Fruit fly (Drosophila melanogaster): ENCODE results near the gene CG12708.

The CG12708 gene

dm6 chrX:15712409-15712808 is 37.1 kb downstream of the CG12708 start, which contains the start of gene HUWE1 (continued):
- TF ChIP-seq CG2712 (tag; optimal IDR thresholded peaks at IDR 0.05) (peak; percentile 75), cas (GFP tag; IDR thresholded peaks at IDR 0.05) (no peak), NK7.1 (GFP tag; optimal IDR thresholded peaks at IDR 0.05) (no peak), CG2120 (GFP tag; optimal IDR thresholded peaks at IDR 0.05) (peak; percentile 63), z (GFP tag; IDR thresholded peaks at IDR 0.05) (no peak), psq (GFP tag; optimal IDR thresholded peaks at IDR 0.05) (no peak), CG1792 (GFP tag; optimal IDR thresholded peaks at IDR 0.05) (no peak), CG10274 (GFP tag; optimal IDR thresholded peaks at IDR 0.05) (no peak), tx (GFP tag; optimal IDR thresholded peaks at IDR 0.05) (no peak), eyg (GFP tag; optimal IDR thresholded peaks at IDR 0.05) (no peak), E2f2 (GFP tag; IDR thresholded peaks at IDR 0.05) (peak; percentile 72), bowl (GFP tag; IDR thresholded peaks at IDR 0.05) (no peak), ttk (GFP tag; IDR thresholded peaks at IDR 0.05) (no peak), CG4730 (GFP tag; IDR thresholded peaks at IDR 0.05) (no peak), lab (GFP tag; optimal IDR thresholded peaks at IDR 0.05) (no peak), CG10366 (GFP tag; IDR thresholded peaks at IDR 0.05) (no peak), Tbp (GFP tag; optimal IDR thresholded peaks at IDR 0.05) (no peak), HmgD (GFP tag; optimal IDR thresholded peaks at IDR 0.05) (peak; percentile 43), CG10321 (GFP tag; IDR thresholded peaks at IDR 0.05) (no peak), ems (GFP tag; optimal IDR thresholded peaks at IDR 0.05) (no peak), gem (tag; optimal IDR thresholded peaks at IDR 0.05) (no peak), ind (GFP tag; optimal IDR thresholded peaks at IDR 0.05) (no peak), wor (GFP tag; IDR thresholded peaks at IDR 0.05) (no peak), CG43689 (GFP tag; IDR thresholded peaks at IDR 0.05) (no peak), Gug (GFP tag; IDR thresholded peaks at IDR 0.05) (no peak), CG16813 (GFP tag; IDR thresholded peaks at IDR 0.05; ENCODE audit: partially characterized antibody) (peak; percentile 83), odd (GFP tag; optimal IDR thresholded peaks at IDR 0.05) (no peak), CG12942 (GFP tag; optimal IDR thresholded peaks at IDR 0.05) (no peak), CG13123 (GFP tag; optimal IDR thresholded peaks at IDR 0.05) (no peak), CG31388 (GFP tag; optimal IDR thresholded peaks at IDR 0.05) (no peak), rib (GFP tag; IDR thresholded peaks at IDR 0.05) (no peak), bbx (GFP tag; IDR thresholded peaks at IDR 0.05; ENCODE audit: partially characterized antibody) (peak; percentile 83), CG12104 (GFP tag; optimal IDR thresholded peaks at IDR 0.05) (no peak), emc (GFP tag; optimal IDR thresholded peaks at IDR 0.05) (no peak), cg (GFP tag; optimal IDR thresholded peaks at IDR 0.05) (no peak), sna (GFP tag; IDR thresholded peaks at IDR 0.05; ENCODE audit: partially characterized antibody) (peak; percentile 44), caup (GFP tag; optimal IDR thresholded peaks at IDR 0.05; ENCODE audit: severe bottlenecking) (no peak), CG13775 (GFP tag; optimal IDR thresholded peaks at IDR 0.05) (no peak), CG7745 (tag; optimal IDR thresholded peaks at IDR 0.05) (no peak), slp2 (GFP tag; optimal IDR thresholded peaks at IDR 0.05) (no peak), ase (GFP tag; IDR thresholded peaks at IDR 0.05) (no peak), Pdp1 (GFP tag; optimal IDR thresholded peaks at IDR 0.05) (no peak), CG7271 (tag; optimal IDR thresholded peaks at IDR 0.05) (no peak), Poxn (GFP tag; IDR thresholded peaks at IDR 0.05) (no peak), CG17829 (tag; optimal IDR thresholded peaks at IDR 0.05) (peak; percentile 45), fd102C (GFP tag; optimal IDR thresholded peaks at IDR 0.05) (no peak), Fer2 (tag; optimal IDR thresholded peaks at IDR 0.05) (no peak), disco-r (GFP tag; optimal IDR thresholded peaks at IDR 0.05) (no peak), D (optimal IDR thresholded peaks at IDR 0.05) (no peak), D (GFP tag; optimal IDR thresholded peaks at IDR 0.05) (no peak), onecut (GFP tag; IDR thresholded peaks at IDR 0.05) (no peak), Lpt (GFP tag; optimal IDR thresholded peaks at IDR 0.05) (no peak), CG6813 (GFP tag; optimal IDR thresholded peaks at IDR 0.05) (no peak)
